Worm (Caenorhabditis elegans) whole organism, young adult: ENCODE results near the gene Y22D7AL.6.

Experiments
- F33H1.4 ChIP-seq: fragments of 200-800 bp; sonication (Bioruptor generic); IDR thresholded peaks from 2 replicates; pipeline ENCODE4 v1.3.6; 2022; ENCODE audit warnings: missing genetic modification reagents, missing genetic modification characterization, missing compliant biosample characterization
- F37B4.10 ChIP-seq: fragments of 200-800 bp; sonication (Bioruptor generic); IDR thresholded peaks from 2 replicates; pipeline ENCODE4 v1.3.6; 2022; ENCODE audit warnings: missing genetic modification characterization, missing compliant biosample characterization
- F55B11.4 ChIP-seq: sonication (generic microtip); optimal IDR thresholded peaks from 2 replicates; lab custom pipeline; 2016; ENCODE audit warnings: missing compliant biosample characterization, missing genetic modification characterization, borderline replicate concordance; ENCODE audit not compliant: insufficient read depth
- ceh-40 ChIP-seq: fragments of 200-800 bp; sonication (Bioruptor generic); IDR thresholded peaks from 2 replicates; pipeline ENCODE4 v1.3.6; 2022; ENCODE audit warnings: missing genetic modification characterization, missing compliant biosample characterization
- ceh-79 ChIP-seq: sonication (generic microtip); optimal IDR thresholded peaks from 2 replicates; lab custom pipeline; 2017; ENCODE audit warnings: mild to moderate bottlenecking, missing genetic modification characterization, missing compliant biosample characterization
- ets-4 ChIP-seq: fragments of 200-800 bp; sonication (Bioruptor generic); optimal IDR thresholded peaks from 2 replicates; lab custom pipeline; 2018; ENCODE audit warnings: mild to moderate bottlenecking, missing genetic modification characterization, missing compliant biosample characterization
- madf-8 ChIP-seq: fragments of 200-800 bp; sonication (Bioruptor generic); conservative IDR thresholded peaks from 2 replicates; pipeline ENCODE4 v1.3.6; 2022; ENCODE audit warnings: missing genetic modification reagents, missing genetic modification characterization, missing compliant biosample characterization
- nhr-179 ChIP-seq: sonication (generic microtip); optimal IDR thresholded peaks from 2 replicates; lab custom pipeline; 2016; ENCODE audit warnings: mild to moderate bottlenecking, missing genetic modification characterization, missing compliant biosample characterization
- unc-62 ChIP-seq: fragments of 150-350 bp; optimal IDR thresholded peaks from 2 replicates; lab custom pipeline; 2014; ENCODE audit warnings: missing biosample characterization, missing genetic modification reagents, missing genetic modification characterization

DNA sequence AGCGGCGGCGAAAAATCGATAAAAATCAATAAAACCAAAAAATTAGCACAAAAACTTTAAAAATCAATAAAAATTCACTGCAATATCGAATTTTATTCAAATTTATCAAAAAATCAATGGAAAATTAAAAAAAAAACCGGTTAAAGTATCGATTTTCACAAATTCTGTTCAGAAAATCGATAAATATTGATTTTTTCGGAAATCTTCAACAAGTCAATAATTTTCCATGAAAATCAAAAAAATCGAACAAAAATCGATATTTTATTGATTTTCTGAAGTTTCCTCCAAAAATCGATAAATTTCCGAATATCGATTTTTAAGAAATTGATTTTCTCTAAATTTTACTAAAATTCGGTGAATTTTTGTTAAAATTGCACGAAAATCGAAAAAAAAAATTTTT, 26.2 kb upstream of the Y22D7AL.6 start:
- TF ChIP-seq F37B4.10 (GFP tag; lab: Robert Waterston, UW): no peak
- no peak for TF ChIP-seq ceh-40 (GFP tag; lab: Robert Waterston, UW)
- TF ChIP-seq ets-4 (GFP tag; lab: Kevin White, UChicago): no peak
- no peak for TF ChIP-seq ceh-79 (tag; lab: Kevin White, UChicago)
- no peak for TF ChIP-seq madf-8 (GFP tag; lab: Robert Waterston, UW)
- no peak for TF ChIP-seq nhr-179
- TF ChIP-seq F33H1.4 (GFP tag; lab: Robert Waterston, UW): no peak
- TF ChIP-seq F55B11.4 (tag; lab: Kevin White, UChicago): no peak
- TF ChIP-seq unc-62 (GFP tag; lab: Kevin White, UChicago): no peak
